Fruit fly (Drosophila melanogaster) whole organism, larva: Measurements from ENCODE around the gene UQCR-Q.
A peak's percentile ranks its signal among the peaks of the same experiment; 100 is the strongest.

Experiments used
- noc ChIP-seq: fragments of 200-800 bp; sonication (Bioruptor generic); optimal IDR thresholded peaks from 3 replicates; lab custom pipeline; 2019; ENCODE audit warnings: missing biosample characterization, mild to moderate bottlenecking, missing genetic modification characterization, moderate library complexity

Gene UQCR-Q

DNA sequence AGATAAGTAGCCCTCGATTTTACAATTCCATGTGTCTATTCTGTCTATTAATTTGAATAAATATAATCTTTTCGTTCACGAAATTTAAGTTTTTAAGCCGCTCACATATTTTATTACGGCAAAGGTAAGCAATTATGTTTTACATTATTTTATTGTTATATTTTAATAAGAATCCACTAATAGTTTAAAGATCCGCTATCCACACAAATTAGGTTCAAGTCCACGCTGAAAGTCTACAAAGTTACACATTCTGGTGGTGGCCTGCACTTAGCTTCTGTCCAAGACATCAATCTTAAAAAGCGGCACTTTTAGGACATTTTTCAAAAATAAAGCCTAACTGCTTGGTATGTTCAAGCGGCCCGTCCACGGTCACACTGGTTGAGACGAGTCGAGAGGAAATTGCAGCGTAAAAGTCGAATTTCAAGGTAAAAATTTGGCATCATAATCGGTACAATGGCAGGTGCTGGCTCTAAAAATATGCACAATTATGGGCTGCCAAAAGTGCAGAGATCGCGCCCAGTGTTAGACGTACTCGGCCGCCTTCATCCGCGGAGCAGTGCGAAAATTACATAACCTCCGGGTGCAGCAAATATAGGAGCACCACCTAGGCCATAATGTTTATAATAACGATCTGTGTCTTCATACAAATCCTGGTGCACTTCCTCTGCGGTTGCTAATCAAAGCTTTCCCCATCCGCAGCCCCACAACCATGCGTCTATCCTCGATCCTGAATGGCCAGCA is at the start of gene UQCR-Q, which contains the start of gene CG46525:
Gene UQCR-Q, plus strand, starts transcription at position 51 of the 741 bp plus-strand sequence.
Gene CG46525, plus strand, starts transcription at position 510 of the 741 bp plus-strand sequence.
- TF ChIP-seq noc (tag; lab: Kevin White, UChicago) = no peak

dm6 chr3L:17425132-17425713 is 49.3 kb upstream of the UQCR-Q start, which contains the start of the genes Sec3 and COX7B:
Gene Sec3 (minus strand): TSS chr3L:17425217.
Gene COX7B (plus strand): TSS chr3L:17425477.
- peak; percentile 66 for TF ChIP-seq noc (tag; lab: Kevin White, UChicago)

dm6 chr3L:17427013-17427412 is 47.5 kb upstream of the UQCR-Q start, which contains the start of gene Polr3G:
Gene Polr3G (minus strand): TSS chr3L:17427130.
- no peak for TF ChIP-seq noc (tag; lab: Kevin White, UChicago)

DNA sequence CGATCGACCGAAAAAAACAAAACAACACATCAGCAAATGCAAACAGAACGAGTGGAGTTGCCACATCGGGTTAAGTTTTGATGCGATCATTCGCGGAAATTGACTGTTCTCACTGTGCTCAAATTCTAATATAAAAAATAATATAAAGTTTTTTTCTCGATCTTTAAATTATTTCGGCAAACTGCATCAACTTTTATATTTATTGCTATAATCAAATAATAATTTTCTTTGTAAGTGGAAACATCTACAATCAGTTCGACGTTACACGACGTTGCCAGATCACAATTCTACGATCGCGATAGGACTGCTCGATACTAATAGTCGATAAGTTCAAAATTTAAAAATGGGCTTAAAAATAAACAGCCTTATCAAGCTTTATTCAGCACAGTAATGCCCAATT is 45.8 kb upstream of the UQCR-Q start, which contains the start of gene Gorab:
Gene Gorab, minus strand, starts transcription at position 58 of the 400 bp plus-strand sequence.
- TF ChIP-seq noc (tag; lab: Kevin White, UChicago) = peak; percentile 64

DNA sequence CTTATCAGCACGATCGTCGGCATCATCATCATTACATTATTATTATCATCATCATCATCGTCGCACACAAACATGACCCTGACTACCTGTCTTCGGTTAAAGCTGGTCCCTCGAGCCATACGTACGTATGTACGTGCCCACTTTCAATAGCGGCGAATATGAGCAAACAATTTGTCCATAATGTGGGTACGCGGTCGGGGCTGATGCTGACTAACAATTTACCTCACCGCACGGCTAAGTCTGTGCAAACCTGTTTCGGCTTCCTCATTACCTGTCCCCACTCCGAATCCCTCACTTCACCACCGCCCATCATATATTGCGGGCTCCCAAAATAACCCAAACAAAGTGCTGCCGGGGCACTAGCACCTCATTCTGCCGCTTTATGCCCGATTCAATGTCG is 44.2 kb upstream of the UQCR-Q start:
- no peak for TF ChIP-seq noc (tag; lab: Kevin White, UChicago)

DNA sequence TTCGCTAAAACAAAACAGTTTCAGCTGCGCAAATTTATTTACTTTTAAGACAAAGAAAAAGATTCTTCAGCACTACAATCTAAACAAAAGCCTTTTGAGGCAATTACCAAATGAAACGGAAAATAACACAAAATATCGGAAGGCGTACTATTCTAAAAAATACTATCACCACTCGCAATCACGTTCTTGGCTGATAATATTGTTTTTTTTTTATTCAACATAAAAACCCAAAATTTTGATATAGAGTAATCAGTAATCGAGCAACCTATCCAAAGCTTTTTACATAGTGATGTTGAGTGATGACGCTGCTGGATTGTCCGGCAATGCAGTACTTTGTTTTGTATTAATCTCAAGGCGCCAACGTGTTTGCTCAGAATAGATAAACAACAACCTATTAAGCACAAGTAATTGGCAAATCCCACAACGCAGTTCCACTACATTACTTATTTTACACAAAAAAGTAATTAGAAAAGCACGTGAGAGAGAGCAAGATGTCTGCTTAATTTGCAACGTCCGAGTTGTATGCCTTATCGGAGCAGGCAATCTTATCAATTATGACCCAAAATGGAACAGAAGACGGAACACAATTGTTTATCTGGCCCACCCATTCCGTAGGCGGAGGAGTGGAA is 43.5 kb upstream of the UQCR-Q start:
- peak; percentile 41 for TF ChIP-seq noc (tag; lab: Kevin White, UChicago)

DNA sequence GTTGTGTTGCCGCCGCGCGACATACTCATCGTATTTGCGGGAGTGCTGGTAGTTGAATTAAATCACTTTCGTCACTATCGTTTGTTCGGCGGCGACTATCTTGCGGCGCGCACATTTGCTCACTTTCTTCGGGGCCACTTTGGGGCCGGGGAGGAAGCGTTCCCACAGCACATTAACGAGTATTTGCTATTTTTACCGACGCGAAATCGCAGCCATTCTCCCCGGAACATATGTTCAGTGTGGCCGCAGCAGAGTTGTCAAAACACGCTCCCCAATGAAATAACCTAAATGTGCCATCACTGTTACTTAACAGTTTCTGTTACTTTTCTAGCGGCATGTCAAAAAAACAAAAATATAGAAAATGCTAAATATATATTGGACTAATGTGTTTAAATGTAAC is 41.6 kb upstream of the UQCR-Q start, which contains the start of gene frc:
Gene frc, minus strand, starts transcription at position 244 of the 400 bp plus-strand sequence.
- TF ChIP-seq noc (tag; lab: Kevin White, UChicago) = no peak

DNA sequence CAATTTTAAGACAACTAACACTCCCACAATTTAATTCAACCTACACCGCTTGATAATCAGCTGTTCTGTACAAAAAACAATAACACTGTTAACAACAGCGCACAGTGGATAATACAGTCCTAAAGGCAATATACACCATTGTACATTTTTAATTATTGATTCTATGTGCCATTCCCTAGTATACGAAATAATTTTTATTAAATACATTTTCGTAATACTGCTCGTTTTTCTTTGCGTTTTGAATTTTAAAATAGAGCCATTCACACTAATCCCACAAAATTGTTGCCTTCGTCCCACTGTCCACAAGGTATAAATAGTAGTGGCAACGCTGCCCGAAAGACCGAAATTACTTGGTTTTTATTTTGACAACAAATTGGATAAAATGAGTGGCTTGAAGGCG is 41.0 kb upstream of the UQCR-Q start, which contains the start of the genes Coq4 and CG32176:
Gene Coq4, minus strand, starts transcription at position 67 of the 400 bp plus-strand sequence.
Gene CG32176, plus strand, starts transcription at position 314 of the 400 bp plus-strand sequence.
- TF ChIP-seq noc (tag; lab: Kevin White, UChicago) = peak; percentile 94

DNA sequence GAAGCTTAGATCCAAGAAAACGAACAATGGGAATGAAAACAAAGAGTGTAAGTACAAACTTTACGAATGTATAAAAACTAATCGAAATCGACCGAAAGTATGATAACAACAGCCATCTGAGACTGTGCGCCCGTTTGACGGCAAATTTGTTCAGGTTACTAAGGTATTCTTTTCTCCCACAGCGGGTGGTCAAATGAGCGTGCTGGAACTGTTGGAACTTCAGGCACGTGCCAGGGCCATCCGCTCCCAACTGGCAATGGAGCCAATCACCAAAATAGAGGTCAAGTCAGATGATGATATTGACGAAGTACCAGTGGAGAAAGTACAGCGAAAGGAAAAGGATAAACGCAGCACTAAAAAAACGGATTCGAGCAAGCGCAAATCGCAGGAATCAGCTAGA is 38.2 kb upstream of the UQCR-Q start, which contains the start of gene CG12229:
Gene CG12229, minus strand, starts transcription at position 101 of the 400 bp plus-strand sequence.
- TF ChIP-seq noc (tag; lab: Kevin White, UChicago) = no peak

DNA sequence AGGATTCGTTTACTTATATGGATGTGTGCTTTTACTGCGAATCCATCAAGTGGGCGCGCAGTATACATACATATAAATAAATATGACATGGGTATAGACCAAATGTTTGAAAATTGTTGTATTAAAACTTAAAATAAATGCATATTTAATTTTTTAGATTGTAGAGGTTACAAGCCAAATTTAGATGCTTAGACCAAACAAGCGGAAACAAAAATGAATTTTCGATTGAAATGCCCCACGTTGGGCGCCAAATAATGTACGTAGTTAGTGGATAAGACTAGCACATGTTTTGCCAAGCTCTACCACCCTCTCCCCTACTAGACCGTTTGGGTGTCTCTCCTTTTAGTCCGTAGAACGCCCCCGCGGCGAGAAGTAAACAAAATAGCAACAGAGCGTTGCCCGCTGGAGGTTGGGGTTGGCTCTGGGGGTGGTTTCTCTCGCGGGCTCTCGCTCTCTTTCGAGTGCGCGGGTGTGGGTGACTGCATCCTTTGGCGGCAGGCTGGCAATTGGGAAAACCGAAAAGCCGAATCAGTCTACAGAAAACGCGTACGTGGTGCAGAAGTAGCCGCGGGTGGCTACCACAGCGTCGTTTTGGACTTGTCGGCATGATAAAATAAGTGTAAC is 35.6 kb upstream of the UQCR-Q start, which contains the start of gene CG18265:
Gene CG18265, plus strand, starts transcription at position 530 of the 624 bp plus-strand sequence.
- no peak for TF ChIP-seq noc (tag; lab: Kevin White, UChicago)

dm6 chr3L:17441602-17442001 is 33.0 kb upstream of the UQCR-Q start:
- TF ChIP-seq noc (tag; lab: Kevin White, UChicago) = no peak

- TF ChIP-seq noc (tag; lab: Kevin White, UChicago) = no peak
Measured at dm6 chr3L:17444569-17444968, 30.0 kb upstream of the UQCR-Q start.

- no peak for TF ChIP-seq noc (tag; lab: Kevin White, UChicago)
Measured at dm6 chr3L:17445629-17446431, 28.7 kb upstream of the UQCR-Q start.

- TF ChIP-seq noc (tag; lab: Kevin White, UChicago) = no peak
Measured at dm6 chr3L:17447881-17448280, 26.7 kb upstream of the UQCR-Q start.
